Worm (Caenorhabditis elegans) whole organism, midembryonic: ENCODE measurements around the gene nep-21.

ENCODE experiments used
- flt-1 ChIP-seq: fragments of 200-800 bp; sonication (Bioruptor generic); IDR thresholded peaks from 2 replicates; pipeline ENCODE4 v1.3.6; 2022; ENCODE audit warnings: missing genetic modification characterization, missing compliant biosample characterization
- ztf-23 ChIP-seq: fragments of 200-800 bp; sonication (Bioruptor generic); IDR thresholded peaks from 2 replicates; pipeline ENCODE4 v1.3.6; 2022; ENCODE audit warnings: missing genetic modification reagents, missing genetic modification characterization, missing compliant biosample characterization

DNA sequence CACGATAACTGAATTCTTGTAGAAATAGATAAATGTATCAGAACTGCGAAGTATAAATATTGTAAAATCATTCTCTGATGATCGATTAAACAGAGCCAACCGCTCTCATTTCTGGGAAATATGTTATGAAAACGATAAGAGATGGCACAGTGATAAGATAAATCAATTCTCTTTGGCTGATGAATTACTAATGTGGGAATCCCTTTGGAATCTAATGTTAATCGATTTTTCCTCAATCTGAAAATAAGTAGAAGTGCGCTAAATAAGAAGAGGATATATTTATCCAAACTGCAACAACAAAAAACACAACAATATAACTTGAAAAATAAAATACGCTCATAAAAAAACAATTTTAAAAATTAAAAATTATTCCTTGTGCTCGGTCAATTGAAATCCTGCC, 43.4 kb downstream of the nep-21 start, which contains the start of gene cest-2.3:
- TF ChIP-seq ztf-23 (GFP tag; lab: Robert Waterston, UW) = no peak
- no peak for TF ChIP-seq flt-1 (GFP tag; lab: Robert Waterston, UW)
